Fruit fly (Drosophila melanogaster): ENCODE results near the gene CG33783.

dm6 chr3R:10115797-10116196 lies 49.2 kb downstream of the CG33783 start:
- TF ChIP-seq CG8478 (optimal IDR thresholded peaks at IDR 0.05) (no peak), CTCF (optimal IDR thresholded peaks at IDR 0.05) (no peak)
